Fruit fly (Drosophila melanogaster) whole organism, adult: ENCODE measurements around the gene CG13659.

ENCODE experiments used
- CG12768 ChIP-seq: fragments of 200-800 bp; sonication (Bioruptor generic); optimal IDR thresholded peaks from 2 replicates; lab custom pipeline; 2017; ENCODE audit warnings: missing biosample characterization, missing genetic modification characterization, mild to moderate bottlenecking, moderate library complexity, missing genetic modification reagents
- CG14711 ChIP-seq: fragments of 200-800 bp; sonication (Bioruptor generic); optimal IDR thresholded peaks from 2 replicates; lab custom pipeline; 2018; ENCODE audit warnings: missing biosample characterization, mild to moderate bottlenecking, missing genetic modification characterization, moderate library complexity
- CG1620 ChIP-seq: fragments of 200-800 bp; sonication (Bioruptor generic); optimal IDR thresholded peaks from 2 replicates; lab custom pipeline; 2016; ENCODE audit warnings: missing biosample characterization, missing genetic modification characterization
- CG33017 ChIP-seq: fragments of 200-800 bp; sonication (Bioruptor generic); optimal IDR thresholded peaks from 2 replicates; lab custom pipeline; 2018; ENCODE audit warnings: missing biosample characterization, mild to moderate bottlenecking, missing genetic modification characterization, moderate library complexity
- CG5204 ChIP-seq: fragments of 200-800 bp; sonication (Bioruptor generic); optimal IDR thresholded peaks from 2 replicates; lab custom pipeline; 2016; ENCODE audit warnings: missing biosample characterization, missing genetic modification characterization
- CG7101 ChIP-seq: fragments of 200-800 bp; sonication (Bioruptor generic); optimal IDR thresholded peaks from 2 replicates; lab custom pipeline; 2018; ENCODE audit warnings: missing biosample characterization, mild to moderate bottlenecking, missing genetic modification characterization, moderate library complexity
- Clk ChIP-seq: fragments of 200-800 bp; sonication (Bioruptor generic); optimal IDR thresholded peaks from 2 replicates; lab custom pipeline; 2017; ENCODE audit warnings: missing biosample characterization, missing genetic modification characterization
- Hr96 ChIP-seq: fragments of 200-800 bp; sonication (Bioruptor generic); optimal IDR thresholded peaks from 2 replicates; lab custom pipeline; 2016; ENCODE audit warnings: missing biosample characterization, missing genetic modification characterization
- Mnt ChIP-seq: fragments of 200-800 bp; sonication (Bioruptor generic); optimal IDR thresholded peaks from 2 replicates; lab custom pipeline; 2016; ENCODE audit warnings: missing biosample characterization, mild to moderate bottlenecking, missing genetic modification characterization
- cic ChIP-seq: fragments of 200-800 bp; sonication (Bioruptor generic); optimal IDR thresholded peaks from 2 replicates; lab custom pipeline; 2017; ENCODE audit warnings: missing biosample characterization, mild to moderate bottlenecking, missing genetic modification characterization, moderate library complexity
- cnc ChIP-seq, 2 experiments: fragments of >200 bp; optimal IDR thresholded peaks; 2 replicates each; lab custom pipeline; 2017
- kay ChIP-seq: fragments of 200-800 bp; sonication (Bioruptor generic); peaks from one replicate; lab custom pipeline; 2016; ENCODE audit warnings: missing biosample characterization, missing genetic modification characterization, borderline replicate concordance
- ovo ChIP-seq: fragments of 200-800 bp; sonication (Bioruptor generic); optimal IDR thresholded peaks from 2 replicates; lab custom pipeline; 2016; ENCODE audit warnings: missing biosample characterization, missing genetic modification characterization
- toe ChIP-seq: fragments of 200-800 bp; sonication (Bioruptor generic); optimal IDR thresholded peaks from 2 replicates; lab custom pipeline; 2016; ENCODE audit warnings: missing biosample characterization, missing genetic modification characterization

DNA sequence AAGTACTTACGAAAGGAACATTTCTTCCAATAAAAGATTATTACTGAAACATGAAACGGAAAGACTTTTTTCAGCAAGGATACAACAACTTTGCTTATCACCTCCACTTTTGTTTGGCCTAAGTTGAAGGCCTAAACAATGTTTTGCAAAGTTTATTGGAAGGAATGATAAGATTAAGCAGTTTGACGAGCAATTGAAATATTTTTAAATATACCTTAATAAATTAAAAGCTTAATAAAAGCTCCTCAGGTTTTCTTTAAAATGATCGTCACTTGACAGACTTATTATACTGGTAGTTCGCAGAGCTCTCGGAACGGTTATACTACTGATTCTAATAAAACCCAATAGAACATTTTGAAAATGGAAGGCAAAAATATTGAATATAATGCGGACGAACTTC lies 15.5 kb upstream of the CG13659 start, which contains the start of gene CG31104:
- TF ChIP-seq Clk (GFP tag; lab: Kevin White, UChicago) (no peak), Mnt (GFP tag; lab: Kevin White, UChicago) (no peak), cic (GFP tag; lab: Kevin White, UChicago) (no peak), cnc (optimal IDR thresholded peaks at IDR 0.05; lab: Kevin White, UChicago) (no peak), CG1620 (GFP tag; lab: Kevin White, UChicago) (no peak), CG33017 (no peak), CG7101 (tag; lab: Kevin White, UChicago) (no peak), Hr96 (no peak), CG12768 (GFP tag; lab: Kevin White, UChicago) (no peak), kay (GFP tag; lab: Kevin White, UChicago) (peak; percentile 87), CG14711 (tag; lab: Kevin White, UChicago) (no peak), CG5204 (GFP tag; lab: Kevin White, UChicago) (no peak), ovo (GFP tag; lab: Kevin White, UChicago) (no peak), toe (GFP tag; lab: Kevin White, UChicago) (no peak)
